Worm (Caenorhabditis elegans): ENCODE results near the gene Y59E9AL.4.
"Not testable (repeated sequence)": the region's sequence is repeated elsewhere in the genome, so short reads cannot be mapped to it uniquely, and the experiment has no call there.

Y59E9AL.4 gene

ce11 chrIV:5173032-5173431, 42.0 kb downstream of the Y59E9AL.4 start, which contains the start of gene lam-1:
Gene lam-1, plus strand, starts transcription at chrIV:5173332.
- no peak for TF ChIP-seq tbp1 (GFP tag; optimal IDR thresholded peaks at IDR 0.05)
- no peak for TF ChIP-seq F57A8.1 (GFP tag; optimal IDR thresholded peaks at IDR 0.05)
- TF ChIP-seq lin-35 (GFP tag; optimal IDR thresholded peaks at IDR 0.05), result no peak
- TF ChIP-seq him-1 (tag; optimal IDR thresholded peaks at IDR 0.05), result no peak

ce11 chrIV:5171994-5172528, 42.9 kb downstream of the Y59E9AL.4 start:
- TF ChIP-seq egl-18 (GFP tag; IDR thresholded peaks at IDR 0.05), result no peak
- no peak for TF ChIP-seq ceh-79 (tag; optimal IDR thresholded peaks at IDR 0.05)
- TF ChIP-seq lin-26 (GFP tag; IDR thresholded peaks at IDR 0.05), result no peak
- no peak for TF ChIP-seq Y79H2A.3 (GFP tag; conservative IDR thresholded peaks at IDR 0.05)
- no peak for TF ChIP-seq sptf-2 (GFP tag; optimal IDR thresholded peaks at IDR 0.05)
- no peak for TF ChIP-seq rpc-1 (optimal IDR thresholded peaks at IDR 0.05)
- no peak for TF ChIP-seq rpc-1 (tag; optimal IDR thresholded peaks at IDR 0.05)

- TF ChIP-seq bed-2 (GFP tag; IDR thresholded peaks at IDR 0.05) (no peak), lin-40 (tag; optimal IDR thresholded peaks at IDR 0.05) (no peak), hmg-1.2 (GFP tag; IDR thresholded peaks at IDR 0.05) (peak; percentile 38; the same call in 1 of the 2 replicates), K11D2.4 (GFP tag; IDR thresholded peaks at IDR 0.05) (no peak), aptf-2 (GFP tag; conservative IDR thresholded peaks at IDR 0.05) (peak; percentile 50; the same call in 1 of the 2 replicates), sea-2 (GFP tag; IDR thresholded peaks at IDR 0.05) (no peak)
Observed at ce11 chrIV:5169335-5169734, 45.7 kb downstream of the Y59E9AL.4 start.

ce11 chrIV:5166030-5166429, 49.0 kb downstream of the Y59E9AL.4 start, which contains the start of gene ptp-5.1:
Gene ptp-5.1, plus strand, starts transcription at chrIV:5166330.
- no peak for TF ChIP-seq nhr-120 (GFP tag; IDR thresholded peaks at IDR 0.05)
- TF ChIP-seq rcor-1 (GFP tag; IDR thresholded peaks at IDR 0.05), result no peak
- no peak for TF ChIP-seq T07F8.4 (tag; optimal IDR thresholded peaks at IDR 0.05)
- no peak for TF ChIP-seq rpc-1 (optimal IDR thresholded peaks at IDR 0.05)
- no peak for TF ChIP-seq rpc-1 (tag; optimal IDR thresholded peaks at IDR 0.05)
- no peak for TF ChIP-seq akir-1 (GFP tag; optimal IDR thresholded peaks at IDR 0.05)
- no peak for TF ChIP-seq him-1 (tag; optimal IDR thresholded peaks at IDR 0.05)
- TF ChIP-seq snpc-4 (GFP tag; optimal IDR thresholded peaks at IDR 0.05), result no peak
- no peak for TF ChIP-seq snpc-4 (tag; optimal IDR thresholded peaks at IDR 0.05)
- TF ChIP-seq ceh-27 (GFP tag; optimal IDR thresholded peaks at IDR 0.05), result no peak
- TF ChIP-seq tbp1 (GFP tag; optimal IDR thresholded peaks at IDR 0.05), result no peak
- no peak for TF ChIP-seq lin-54 (GFP tag; optimal IDR thresholded peaks at IDR 0.05)
- TF ChIP-seq aptf-3 (GFP tag; IDR thresholded peaks at IDR 0.05), result no peak
- no peak for TF ChIP-seq ceh-91 (GFP tag; IDR thresholded peaks at IDR 0.05)
- TF ChIP-seq sptf-2 (GFP tag; optimal IDR thresholded peaks at IDR 0.05), result no peak
- TF ChIP-seq B0035.1 (tag; optimal IDR thresholded peaks at IDR 0.05), result no peak
- TF ChIP-seq ccch-3 (GFP tag; optimal IDR thresholded peaks at IDR 0.05), result no peak
- no peak for TF ChIP-seq attf-3 (GFP tag; conservative IDR thresholded peaks at IDR 0.05)

ce11 chrIV:5165626-5166025, 49.4 kb downstream of the Y59E9AL.4 start, which contains the start of gene nspd-6:
Gene nspd-6, minus strand, starts transcription at chrIV:5165726.
- not testable (repeated sequence) for TF ChIP-seq ama-1 (optimal IDR thresholded peaks at IDR 0.05); ama-1 (GFP tag; optimal IDR thresholded peaks at IDR 0.05); C17E4.6 (GFP tag; IDR thresholded peaks at IDR 0.05); F52B5.7 (tag; optimal IDR thresholded peaks at IDR 0.05)
